Fruit fly (Drosophila melanogaster) whole organism, pupa: ENCODE data around the gene D19B.
A peak's percentile ranks its signal among the peaks of the same experiment; 100 is the strongest.

Experiments used
- CG10348 ChIP-seq: fragments of 200-800 bp; sonication (Bioruptor generic); IDR thresholded peaks from 2 replicates; pipeline ENCODE4 v1.3.6; 2022; ENCODE audit warnings: missing biosample characterization, missing genetic modification characterization
- CG12605 ChIP-seq: fragments of 200-800 bp; sonication (Bioruptor generic); IDR thresholded peaks from 2 replicates; pipeline ENCODE4 v1.3.6; 2022; ENCODE audit warnings: missing biosample characterization, missing genetic modification characterization
- CG13204 ChIP-seq: fragments of 200-800 bp; sonication (Bioruptor generic); optimal IDR thresholded peaks from 2 replicates; lab custom pipeline; 2018; ENCODE audit warnings: missing biosample characterization, mild to moderate bottlenecking, missing genetic modification characterization, moderate library complexity
- CG14655 ChIP-seq: fragments of 200-800 bp; sonication (Bioruptor generic); optimal IDR thresholded peaks from 3 replicates; lab custom pipeline; 2017; ENCODE audit warnings: mild to moderate bottlenecking, missing biosample characterization, missing genetic modification reagents, missing genetic modification characterization
- CG15710 ChIP-seq: fragments of 200-800 bp; sonication (Bioruptor generic); optimal IDR thresholded peaks from 2 replicates; lab custom pipeline; 2018; ENCODE audit warnings: missing biosample characterization, mild to moderate bottlenecking, missing genetic modification characterization, moderate library complexity
- CG17806 ChIP-seq: fragments of 200-800 bp; sonication (Bioruptor generic); optimal IDR thresholded peaks from 2 replicates; lab custom pipeline; 2018; ENCODE audit warnings: missing biosample characterization, mild to moderate bottlenecking, missing genetic modification characterization, moderate library complexity
- CG32121 ChIP-seq: fragments of 200-800 bp; sonication (Bioruptor generic); IDR thresholded peaks from 2 replicates; pipeline ENCODE4 v1.3.6; 2022; ENCODE audit warnings: missing biosample characterization, missing genetic modification characterization
- CG34367 ChIP-seq: fragments of 200-800 bp; sonication (Bioruptor generic); optimal IDR thresholded peaks from 2 replicates; lab custom pipeline; 2018; ENCODE audit warnings: missing biosample characterization, mild to moderate bottlenecking, missing genetic modification characterization
- CG4496 ChIP-seq: fragments of 200-800 bp; sonication (Bioruptor generic); IDR thresholded peaks from 3 replicates; pipeline ENCODE4 v1.3.6; 2022; ENCODE audit warnings: missing biosample characterization, missing genetic modification characterization
- CG8159 ChIP-seq: fragments of 200-800 bp; sonication (Bioruptor generic); optimal IDR thresholded peaks from 3 replicates; lab custom pipeline; 2018; ENCODE audit warnings: missing biosample characterization, mild to moderate bottlenecking, missing genetic modification characterization, moderate library complexity
- CG8301 ChIP-seq: fragments of 200-800 bp; sonication (Bioruptor generic); optimal IDR thresholded peaks from 2 replicates; lab custom pipeline; 2018; ENCODE audit warnings: missing biosample characterization, mild to moderate bottlenecking, missing genetic modification characterization
- CG9948 ChIP-seq: fragments of 200-800 bp; sonication (Bioruptor generic); optimal IDR thresholded peaks from 2 replicates; lab custom pipeline; 2018; ENCODE audit warnings: missing biosample characterization, mild to moderate bottlenecking, missing genetic modification characterization, moderate library complexity
- D1 ChIP-seq: fragments of 200-800 bp; sonication (Bioruptor generic); optimal IDR thresholded peaks from 2 replicates; lab custom pipeline; 2018; ENCODE audit warnings: missing biosample characterization, mild to moderate bottlenecking, missing genetic modification characterization, moderate library complexity
- EcR ChIP-seq: fragments of 200-800 bp; sonication (Bioruptor generic); optimal IDR thresholded peaks from 3 replicates; lab custom pipeline; 2019; ENCODE audit warnings: missing biosample characterization, missing genetic modification characterization, mild to moderate bottlenecking, moderate library complexity, missing genetic modification reagents
- Ets98B ChIP-seq: fragments of 200-800 bp; sonication (Bioruptor generic); IDR thresholded peaks from 2 replicates; pipeline ENCODE4 v1.3.6; 2022; ENCODE audit warnings: missing biosample characterization, missing genetic modification characterization
- Pif1A ChIP-seq: fragments of 200-800 bp; sonication (Bioruptor generic); optimal IDR thresholded peaks from 3 replicates; lab custom pipeline; 2016; ENCODE audit warnings: missing biosample characterization, missing genetic modification characterization
- Pif1B ChIP-seq: fragments of 200-800 bp; sonication (Bioruptor generic); optimal IDR thresholded peaks from 3 replicates; lab custom pipeline; 2016; ENCODE audit warnings: missing biosample characterization, missing genetic modification characterization
- Snoo ChIP-seq: fragments of 200-800 bp; sonication (Bioruptor generic); optimal IDR thresholded peaks from 3 replicates; lab custom pipeline; 2017; ENCODE audit warnings: missing biosample characterization, mild to moderate bottlenecking, missing genetic modification characterization, inconsistent platforms
- fd96Ca ChIP-seq: fragments of 200-800 bp; sonication (Bioruptor generic); IDR thresholded peaks from 3 replicates; pipeline ENCODE4 v1.3.6; 2022; ENCODE audit warnings: missing biosample characterization, missing genetic modification characterization
- gl ChIP-seq: fragments of 200-800 bp; sonication (Bioruptor generic); optimal IDR thresholded peaks from 2 replicates; lab custom pipeline; 2018; ENCODE audit warnings: missing biosample characterization, mild to moderate bottlenecking, missing genetic modification characterization
- rn ChIP-seq: fragments of 200-800 bp; sonication (Bioruptor generic); IDR thresholded peaks from 2 replicates; pipeline ENCODE4 v1.3.6; 2022; ENCODE audit warnings: missing biosample characterization, missing genetic modification characterization

D19B gene

DNA sequence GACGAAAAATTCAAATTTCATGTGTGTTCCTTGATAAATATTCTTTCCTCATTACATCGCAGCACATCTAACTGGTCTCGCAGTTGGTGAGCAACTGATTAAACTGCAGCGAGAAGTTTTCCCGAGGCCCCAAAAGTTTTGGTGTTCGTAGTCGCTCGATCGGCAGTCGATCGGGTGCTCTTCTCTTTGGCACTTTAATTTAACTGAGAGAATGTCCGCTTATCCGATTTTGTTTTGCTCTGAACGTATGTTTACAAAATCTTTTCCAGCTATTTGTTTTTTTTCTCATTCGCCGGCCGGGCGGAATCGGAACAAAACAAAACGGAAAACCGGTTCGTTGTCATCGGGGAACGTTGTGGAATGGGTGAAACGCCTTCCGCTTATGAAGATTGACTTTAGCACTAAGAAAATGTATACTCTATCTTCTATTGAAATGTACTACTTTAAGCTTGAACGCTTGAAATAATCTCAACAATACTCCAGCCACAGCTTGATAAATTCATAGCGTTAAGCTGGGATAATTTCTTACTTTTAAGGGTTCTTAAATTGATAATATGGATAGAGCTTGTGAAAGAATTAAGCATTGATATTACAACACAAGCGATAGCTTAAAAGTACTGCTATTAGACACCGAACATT is 33.9 kb upstream of the D19B start:
- peak; percentile 35 for TF ChIP-seq CG8159 (tag; lab: Kevin White, UChicago)
- TF ChIP-seq CG15710 = peak; percentile 19
- peak; percentile 66; the same call in 2 of the 3 replicates for TF ChIP-seq CG4496 (GFP tag; lab: Robert Waterston, UW)
- TF ChIP-seq CG12605 = peak; percentile 84
- TF ChIP-seq Snoo (tag; lab: Kevin White, UChicago) = peak; percentile 7
- TF ChIP-seq CG34367 = no peak
- no peak for TF ChIP-seq CG10348
- TF ChIP-seq CG32121 (GFP tag; lab: Robert Waterston, UW) = no peak
- TF ChIP-seq fd96Ca (GFP tag; lab: Robert Waterston, UW) = no peak
- TF ChIP-seq Pif1B (GFP tag; lab: Kevin White, UChicago) = peak; percentile 49
- TF ChIP-seq CG14655 (GFP tag; lab: Kevin White, UChicago) = no peak
- TF ChIP-seq CG17806 (tag; lab: Kevin White, UChicago) = no peak
- no peak for TF ChIP-seq rn (GFP tag; lab: Robert Waterston, UW)
- peak; percentile 49 for TF ChIP-seq Pif1A (GFP tag; lab: Kevin White, UChicago)
- no peak for TF ChIP-seq CG8301 (tag; lab: Kevin White, UChicago)
- no peak for TF ChIP-seq CG9948
- TF ChIP-seq CG13204 (GFP tag; lab: Kevin White, UChicago) = peak; percentile 11
- TF ChIP-seq gl = peak; percentile 61
- peak; percentile 57 for TF ChIP-seq EcR
- no peak for TF ChIP-seq D1 (tag; lab: Kevin White, UChicago)
- peak; percentile 68; the same call in 1 of the 2 replicates for TF ChIP-seq Ets98B (GFP tag; lab: Robert Waterston, UW)

DNA sequence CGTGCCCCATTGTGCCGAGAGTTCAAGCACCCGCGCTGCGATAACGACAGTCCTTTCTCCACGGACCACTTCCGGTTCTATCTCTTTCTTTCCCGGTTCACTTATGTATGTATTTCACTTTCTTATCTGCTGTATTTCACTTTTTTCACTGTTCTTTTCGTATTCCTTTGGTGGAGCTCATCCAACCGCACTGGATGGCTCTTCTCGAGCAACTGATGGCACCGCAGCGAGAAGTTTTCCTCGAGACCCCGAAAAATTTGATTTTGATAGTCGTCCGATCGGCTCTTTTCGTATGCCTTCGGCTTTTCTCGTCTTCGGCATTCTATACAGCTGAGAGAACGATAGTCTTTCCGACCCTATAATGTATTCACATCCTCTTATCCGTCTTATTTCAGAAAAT is 33.1 kb upstream of the D19B start, which contains the start of gene LanA:
TSS of gene LanA (minus strand) at position 217 of the 400 bp plus-strand sequence.
- no peak for TF ChIP-seq gl
- TF ChIP-seq CG13204 (GFP tag; lab: Kevin White, UChicago) = no peak
- no peak for TF ChIP-seq Pif1A (GFP tag; lab: Kevin White, UChicago)
- no peak for TF ChIP-seq CG17806 (tag; lab: Kevin White, UChicago)
- no peak for TF ChIP-seq rn (GFP tag; lab: Robert Waterston, UW)
- TF ChIP-seq Ets98B (GFP tag; lab: Robert Waterston, UW) = peak; percentile 42; the same call in 1 of the 2 replicates
- TF ChIP-seq CG8301 (tag; lab: Kevin White, UChicago) = no peak
- 0 out of 2 replicates have a peak, but pooled peaks have one; percentile 23 for TF ChIP-seq CG12605
- TF ChIP-seq CG15710 = no peak
- no peak for TF ChIP-seq CG14655 (GFP tag; lab: Kevin White, UChicago)
- TF ChIP-seq CG9948 = no peak
- TF ChIP-seq CG32121 (GFP tag; lab: Robert Waterston, UW) = no peak; the same call in 1 of the 2 replicates
- no peak for TF ChIP-seq Snoo (tag; lab: Kevin White, UChicago)
- peak; percentile 58; the same call in 1 of the 3 replicates for TF ChIP-seq CG4496 (GFP tag; lab: Robert Waterston, UW)
- TF ChIP-seq CG34367 = no peak
- no peak for TF ChIP-seq CG10348
- TF ChIP-seq fd96Ca (GFP tag; lab: Robert Waterston, UW) = 0 out of 3 replicates have a peak, but pooled peaks have one; percentile 15
- TF ChIP-seq Pif1B (GFP tag; lab: Kevin White, UChicago) = no peak
- no peak for TF ChIP-seq CG8159 (tag; lab: Kevin White, UChicago)
- peak; percentile 14 for TF ChIP-seq EcR
- no peak for TF ChIP-seq D1 (tag; lab: Kevin White, UChicago)

DNA sequence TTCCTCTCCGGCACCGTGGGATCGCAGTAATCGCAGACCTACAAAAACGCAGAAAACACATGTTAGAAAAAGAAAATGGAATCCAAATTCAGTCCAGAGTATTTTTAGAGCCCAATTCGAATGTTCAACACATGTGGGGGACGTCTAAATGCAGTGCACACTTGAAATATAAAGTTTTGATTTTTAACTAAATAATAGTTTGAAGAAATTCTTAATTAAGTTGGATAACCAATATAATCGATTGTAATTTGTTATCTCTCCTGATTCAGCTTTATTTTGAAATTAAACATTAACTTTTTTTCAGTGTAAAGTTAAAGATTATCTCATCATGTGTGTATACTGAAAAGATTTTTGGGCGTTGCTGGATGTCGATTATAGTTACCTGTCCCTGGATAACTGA is 32.5 kb upstream of the D19B start:
- TF ChIP-seq rn (GFP tag; lab: Robert Waterston, UW) (0 out of 2 replicates have a peak, but pooled peaks have one; percentile 15), CG32121 (GFP tag; lab: Robert Waterston, UW) (no peak), CG4496 (GFP tag; lab: Robert Waterston, UW) (peak; percentile 19; the same call in 1 of the 3 replicates), CG13204 (GFP tag; lab: Kevin White, UChicago) (no peak), CG9948 (peak; percentile 27), Pif1B (GFP tag; lab: Kevin White, UChicago) (no peak), CG8301 (tag; lab: Kevin White, UChicago) (no peak), CG12605 (peak; percentile 37; the same call in 1 of the 2 replicates), CG10348 (no peak), CG34367 (peak; percentile 0)

DNA sequence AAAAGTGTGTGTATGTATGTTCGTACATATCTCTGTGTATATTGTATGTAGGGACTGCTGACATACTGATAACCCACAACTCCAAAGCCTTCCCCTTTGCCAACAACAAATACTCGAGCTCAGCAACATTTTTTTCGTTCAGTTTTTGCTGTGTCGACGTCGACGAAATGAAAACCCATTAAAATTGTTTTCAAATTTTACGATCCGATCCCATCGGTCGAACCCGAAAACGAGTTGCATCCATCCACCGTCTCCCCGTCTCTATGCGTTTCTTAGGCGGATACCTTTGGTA is 32.0 kb upstream of the D19B start:
- TF ChIP-seq Snoo (tag; lab: Kevin White, UChicago) (no peak), D1 (tag; lab: Kevin White, UChicago) (no peak), CG4496 (GFP tag; lab: Robert Waterston, UW) (no peak), CG14655 (GFP tag; lab: Kevin White, UChicago) (no peak), CG12605 (no peak), CG8159 (tag; lab: Kevin White, UChicago) (no peak), CG32121 (GFP tag; lab: Robert Waterston, UW) (no peak), rn (GFP tag; lab: Robert Waterston, UW) (no peak), CG17806 (tag; lab: Kevin White, UChicago) (no peak), CG9948 (no peak)
- TF ChIP-seq, all 21 proteins: peak for 0

DNA sequence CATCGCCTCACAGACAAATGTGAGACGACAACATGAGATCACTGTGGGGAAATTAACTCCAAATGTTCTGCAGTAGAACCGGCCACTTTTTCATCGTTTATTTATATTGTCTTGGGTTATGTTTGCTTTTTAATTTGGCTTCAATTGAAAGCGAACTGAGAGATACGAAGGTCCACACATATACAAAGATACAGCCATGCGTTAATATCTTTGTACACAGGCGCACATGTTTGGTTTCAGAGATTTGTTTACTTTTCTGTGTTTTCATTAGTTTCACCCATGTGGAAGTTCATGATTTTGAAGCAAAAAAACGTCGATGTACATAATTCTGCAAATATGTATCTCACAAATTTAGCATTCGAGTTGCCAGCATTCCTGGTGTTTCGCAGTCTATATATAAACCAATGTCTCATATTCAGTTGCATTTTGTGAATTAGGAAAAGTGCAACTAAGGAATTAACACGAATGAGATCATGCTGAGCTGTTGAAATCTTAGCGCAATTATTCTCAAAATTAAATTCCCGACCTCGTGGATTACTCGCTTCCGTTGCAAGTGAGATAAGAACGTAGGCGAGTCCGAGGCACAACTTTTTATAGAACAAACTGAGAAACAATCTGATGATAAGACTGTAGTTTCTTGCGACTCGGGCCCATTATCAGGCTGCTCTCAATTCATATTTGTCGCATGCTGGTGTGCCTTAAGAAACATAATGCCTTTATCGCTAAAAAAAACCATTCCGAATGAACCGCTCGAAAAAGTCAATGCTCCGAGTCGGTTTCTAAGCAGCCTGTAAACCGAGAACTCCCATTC is 31.5 kb upstream of the D19B start:
- no peak for TF ChIP-seq rn (GFP tag; lab: Robert Waterston, UW)
- TF ChIP-seq EcR = peak; percentile 52
